Worm (Caenorhabditis elegans): ENCODE measurements around the gene puf-11.

ce11 chrIV:6464005-6464404 is 42.6 kb downstream of the puf-11 start, which contains the start of gene acr-25:
- no peak for TF ChIP-seq tbx-11 (GFP tag; IDR thresholded peaks at IDR 0.05)
- TF ChIP-seq hmbx-1 (tag; optimal IDR thresholded peaks at IDR 0.05) = no peak
- no peak for TF ChIP-seq pes-1 (GFP tag; IDR thresholded peaks at IDR 0.05)
- TF ChIP-seq ceh-36 (tag; optimal IDR thresholded peaks at IDR 0.05) = no peak
- no peak for TF ChIP-seq ama-1 (optimal IDR thresholded peaks at IDR 0.05)
